Fruit fly (Drosophila melanogaster): ENCODE results near the gene Manf.

The Manf gene

dm6 chr3R:16331809-16332343, 17.3 kb upstream of the Manf start (continued):
- peak; percentile 76 for TF ChIP-seq nau (GFP tag; optimal IDR thresholded peaks at IDR 0.05)
- no peak for TF ChIP-seq hth (optimal IDR thresholded peaks at IDR 0.05)
- peak; percentile 66 for TF ChIP-seq ewg (GFP tag; optimal IDR thresholded peaks at IDR 0.05)
- 0 out of 2 replicates have a peak, but pooled peaks have one; percentile 35 for TF ChIP-seq CG9932 (GFP tag; IDR thresholded peaks at IDR 0.05)
- TF ChIP-seq unpg (GFP tag; optimal IDR thresholded peaks at IDR 0.05): peak; percentile 34
- TF ChIP-seq CG2116 (GFP tag; optimal IDR thresholded peaks at IDR 0.05): peak; percentile 54
- 0 out of 3 replicates have a peak, but pooled peaks have one; percentile 36 for TF ChIP-seq Optix (GFP tag; IDR thresholded peaks at IDR 0.05)
- TF ChIP-seq CG43689 (GFP tag; IDR thresholded peaks at IDR 0.05): no peak
- no peak for TF ChIP-seq Gug (GFP tag; IDR thresholded peaks at IDR 0.05)
- no peak for TF ChIP-seq CG14050 (GFP tag; IDR thresholded peaks at IDR 0.05)
- TF ChIP-seq CG17385 (GFP tag; optimal IDR thresholded peaks at IDR 0.05): peak; percentile 44
- TF ChIP-seq stc (GFP tag; IDR thresholded peaks at IDR 0.05): peak; percentile 49; the same call in 1 of the 2 replicates
- peak; percentile 27 for TF ChIP-seq Bteb2 (GFP tag; optimal IDR thresholded peaks at IDR 0.05)
- peak; percentile 42 for TF ChIP-seq shn (GFP tag; optimal IDR thresholded peaks at IDR 0.05)
- TF ChIP-seq Sox100B (GFP tag; optimal IDR thresholded peaks at IDR 0.05): peak; percentile 35
- TF ChIP-seq CG18599 (GFP tag; optimal IDR thresholded peaks at IDR 0.05): peak; percentile 43
- TF ChIP-seq bowl (GFP tag; IDR thresholded peaks at IDR 0.05): no peak
- TF ChIP-seq CG5245 (GFP tag; optimal IDR thresholded peaks at IDR 0.05): no peak
- TF ChIP-seq lilli (GFP tag; optimal IDR thresholded peaks at IDR 0.05): no peak
- TF ChIP-seq CG12299 (tag; optimal IDR thresholded peaks at IDR 0.05): peak; percentile 21
- no peak for TF ChIP-seq luna (GFP tag; optimal IDR thresholded peaks at IDR 0.05)
- TF ChIP-seq CG9609 (GFP tag; optimal IDR thresholded peaks at IDR 0.05): peak; percentile 27
- TF ChIP-seq gce (GFP tag; IDR thresholded peaks at IDR 0.05): peak; percentile 80; the same call in 2 of the 3 replicates
- TF ChIP-seq Oli (tag; optimal IDR thresholded peaks at IDR 0.05): no peak
- peak; percentile 19 for TF ChIP-seq CG13775 (GFP tag; optimal IDR thresholded peaks at IDR 0.05)
- no peak for TF ChIP-seq knrl (GFP tag; IDR thresholded peaks at IDR 0.05; ENCODE audit: partially characterized antibody)
- peak; percentile 74 for TF ChIP-seq CHES-1-like (GFP tag; optimal IDR thresholded peaks at IDR 0.05)
- peak; percentile 39 for TF ChIP-seq CG8281 (tag; optimal IDR thresholded peaks at IDR 0.05)
- peak; percentile 77 for TF ChIP-seq CG12236 (GFP tag; optimal IDR thresholded peaks at IDR 0.05)
- peak; percentile 67 for TF ChIP-seq nerfin-1 (tag; optimal IDR thresholded peaks at IDR 0.05)
- peak; percentile 33 for TF ChIP-seq CG17359 (tag; optimal IDR thresholded peaks at IDR 0.05)
- peak; percentile 86 for TF ChIP-seq CG6813 (GFP tag; optimal IDR thresholded peaks at IDR 0.05)
- TF ChIP-seq jing (GFP tag; optimal IDR thresholded peaks at IDR 0.05): no peak
- no peak for TF ChIP-seq CG14965 (GFP tag; optimal IDR thresholded peaks at IDR 0.05; ENCODE audit: borderline replicate concordance)
- TF ChIP-seq CG16779 (GFP tag; IDR thresholded peaks at IDR 0.05): 0 out of 2 replicates have a peak, but pooled peaks have one; percentile 53
- TF ChIP-seq CG33213 (GFP tag; optimal IDR thresholded peaks at IDR 0.05): peak; percentile 73
- peak; percentile 73 for TF ChIP-seq wek (GFP tag; optimal IDR thresholded peaks at IDR 0.05)
- 0 out of 2 replicates have a peak, but pooled peaks have one; percentile 31 for TF ChIP-seq CG32767 (GFP tag; IDR thresholded peaks at IDR 0.05)
- TF ChIP-seq CG10147 (GFP tag; optimal IDR thresholded peaks at IDR 0.05): no peak
- peak; percentile 29; the same call in 1 of the 3 replicates for TF ChIP-seq so (GFP tag; IDR thresholded peaks at IDR 0.05)
- TF ChIP-seq slp2 (GFP tag; optimal IDR thresholded peaks at IDR 0.05): peak; percentile 60
- peak; percentile 52; the same call in 1 of the 3 replicates for TF ChIP-seq CG11560 (tag; IDR thresholded peaks at IDR 0.05)
- no peak; the same call in 1 of the 2 replicates for TF ChIP-seq CG32532 (GFP tag; IDR thresholded peaks at IDR 0.05)
- no peak for TF ChIP-seq jigr1 (GFP tag; IDR thresholded peaks at IDR 0.05)
- TF ChIP-seq crp (GFP tag; optimal IDR thresholded peaks at IDR 0.05): peak in 1 of 2 experiments; percentile 17
- no peak for TF ChIP-seq Hand (GFP tag; optimal IDR thresholded peaks at IDR 0.05)
- TF ChIP-seq Tbp (GFP tag; optimal IDR thresholded peaks at IDR 0.05): no peak
- TF ChIP-seq ERR (GFP tag; optimal IDR thresholded peaks at IDR 0.05): peak; percentile 26
- TF ChIP-seq CG7987 (GFP tag; optimal IDR thresholded peaks at IDR 0.05): peak; percentile 48
- peak; percentile 96 for TF ChIP-seq sens (GFP tag)
